Fruit fly (Drosophila melanogaster): Measurements from ENCODE around the gene scf.

scf gene

dm6 chr3L:1318241-1318640 is 19.8 kb downstream of the scf start, which contains the start of gene Myo61F (continued):
- no peak for TF ChIP-seq Usf (GFP tag; optimal IDR thresholded peaks at IDR 0.05)
- peak; percentile 50 for TF ChIP-seq Jarid2 (GFP tag; optimal IDR thresholded peaks at IDR 0.05)
- TF ChIP-seq CG3726 (GFP tag; IDR thresholded peaks at IDR 0.05) = no peak
- TF ChIP-seq CG14710 (tag; optimal IDR thresholded peaks at IDR 0.05) = no peak
- TF ChIP-seq Ptx1 (GFP tag; IDR thresholded peaks at IDR 0.05) = no peak
- no peak for TF ChIP-seq fru (optimal IDR thresholded peaks at IDR 0.05)
- TF ChIP-seq CG5245 (GFP tag; optimal IDR thresholded peaks at IDR 0.05) = no peak
- TF ChIP-seq pb (GFP tag; optimal IDR thresholded peaks at IDR 0.05) = no peak
- peak; percentile 27 for TF ChIP-seq sens (GFP tag)
- TF ChIP-seq tin (GFP tag; optimal IDR thresholded peaks at IDR 0.05) = no peak
- no peak for TF ChIP-seq Hmr (GFP tag; optimal IDR thresholded peaks at IDR 0.05)
- TF ChIP-seq Sry-δ (GFP tag; optimal IDR thresholded peaks at IDR 0.05) = peak; percentile 12
- no peak for TF ChIP-seq CG18619 (GFP tag; optimal IDR thresholded peaks at IDR 0.05)
- no peak for TF ChIP-seq gro (GFP tag; optimal IDR thresholded peaks at IDR 0.05)
- peak; percentile 44; the same call in 1 of the 2 replicates for TF ChIP-seq ato (GFP tag; IDR thresholded peaks at IDR 0.05; ENCODE audit: partially characterized antibody)
- no peak for TF ChIP-seq HHEX (GFP tag; optimal IDR thresholded peaks at IDR 0.05)
- TF ChIP-seq CG4854 (GFP tag; optimal IDR thresholded peaks at IDR 0.05) = no peak
- no peak for TF ChIP-seq esg (GFP tag; conservative IDR thresholded peaks at IDR 0.05)
- no peak for TF ChIP-seq az2 (GFP tag; optimal IDR thresholded peaks at IDR 0.05)
- no peak for TF ChIP-seq CG9876 (GFP tag; optimal IDR thresholded peaks at IDR 0.05)
- TF ChIP-seq sna (GFP tag; IDR thresholded peaks at IDR 0.05; ENCODE audit: partially characterized antibody) = peak; percentile 42; the same call in 1 of the 2 replicates
- TF ChIP-seq org-1 (GFP tag; optimal IDR thresholded peaks at IDR 0.05) = no peak
- TF ChIP-seq Hsf (GFP tag; optimal IDR thresholded peaks at IDR 0.05) = no peak
- TF ChIP-seq chinmo (GFP tag; IDR thresholded peaks at IDR 0.05; ENCODE audit: partially characterized antibody) = peak; percentile 51; the same call in 1 of the 4 replicates
- no peak for TF ChIP-seq Rfx (GFP tag; IDR thresholded peaks at IDR 0.05)
- peak; percentile 27 for TF ChIP-seq HmgZ (tag; optimal IDR thresholded peaks at IDR 0.05)
- no peak for TF ChIP-seq yki (optimal IDR thresholded peaks at IDR 0.05)
- no peak for TF ChIP-seq slbo (GFP tag; IDR thresholded peaks at IDR 0.05)
- peak; percentile 20 for TF ChIP-seq CG7987 (GFP tag; optimal IDR thresholded peaks at IDR 0.05)
- TF ChIP-seq Myb (GFP tag; optimal IDR thresholded peaks at IDR 0.05) = peak; percentile 93
- TF ChIP-seq Atf6 (GFP tag; IDR thresholded peaks at IDR 0.05) = no peak
- peak; percentile 30; the same call in 1 of the 2 replicates for TF ChIP-seq amos (GFP tag; IDR thresholded peaks at IDR 0.05; ENCODE audit: partially characterized antibody)
- TF ChIP-seq Dfd (GFP tag; optimal IDR thresholded peaks at IDR 0.05) = no peak
- no peak for TF ChIP-seq CG1024 (GFP tag; IDR thresholded peaks at IDR 0.05)
- no peak for TF ChIP-seq Chrac-16 (GFP tag; optimal IDR thresholded peaks at IDR 0.05)
- no peak for TF ChIP-seq CG4328 (GFP tag; optimal IDR thresholded peaks at IDR 0.05)
- TF ChIP-seq row (GFP tag; IDR thresholded peaks at IDR 0.05) = peak; percentile 16; the same call in 1 of the 3 replicates
- no peak for TF ChIP-seq unpg (GFP tag; optimal IDR thresholded peaks at IDR 0.05)
- peak; percentile 74 for TF ChIP-seq vvl (GFP tag; IDR thresholded peaks at IDR 0.05)
- no peak for TF ChIP-seq CG9215 (GFP tag; IDR thresholded peaks at IDR 0.05)
- TF ChIP-seq CG10147 (GFP tag; optimal IDR thresholded peaks at IDR 0.05) = no peak
- no peak for TF ChIP-seq run (tag; optimal IDR thresholded peaks at IDR 0.05)
- TF ChIP-seq stwl (tag; optimal IDR thresholded peaks at IDR 0.05) = peak; percentile 9
- TF ChIP-seq hth (optimal IDR thresholded peaks at IDR 0.05) = no peak
- peak; percentile 74 for TF ChIP-seq pzg (GFP tag; optimal IDR thresholded peaks at IDR 0.05)
- TF ChIP-seq CG4707 (GFP tag; optimal IDR thresholded peaks at IDR 0.05) = no peak
- no peak for TF ChIP-seq CG13624 (GFP tag; optimal IDR thresholded peaks at IDR 0.05)
- TF ChIP-seq da (GFP tag; optimal IDR thresholded peaks at IDR 0.05) = no peak
- no peak for TF ChIP-seq klu (GFP tag; IDR thresholded peaks at IDR 0.05)
- no peak for TF ChIP-seq Max (GFP tag; optimal IDR thresholded peaks at IDR 0.05)
- TF ChIP-seq CG6683 (GFP tag; optimal IDR thresholded peaks at IDR 0.05) = no peak
- peak; percentile 98 for TF ChIP-seq trem (tag; optimal IDR thresholded peaks at IDR 0.05)
- TF ChIP-seq NC2α (GFP tag; optimal IDR thresholded peaks at IDR 0.05) = no peak
